Fruit fly (Drosophila melanogaster) whole organism, prepupa: Measurements from ENCODE around the gene CCHa2.

Source experiments
- CG10669 ChIP-seq: fragments of 200-800 bp; sonication (Bioruptor generic); optimal IDR thresholded peaks from 3 replicates; lab custom pipeline; 2018; ENCODE audit warnings: missing biosample characterization, mild to moderate bottlenecking, missing genetic modification characterization, moderate library complexity
- CG16779 ChIP-seq: fragments of 200-800 bp; sonication (Bioruptor generic); optimal IDR thresholded peaks from 3 replicates; lab custom pipeline; 2017; ENCODE audit warnings: missing biosample characterization, mild to moderate bottlenecking, missing genetic modification characterization
- CG3919 ChIP-seq: fragments of 200-800 bp; sonication (Bioruptor generic); optimal IDR thresholded peaks from 3 replicates; lab custom pipeline; 2016; ENCODE audit warnings: missing biosample characterization, missing genetic modification characterization
- CG6854 ChIP-seq: fragments of 200-800 bp; sonication (Bioruptor generic); optimal IDR thresholded peaks from 2 replicates; lab custom pipeline; 2017; ENCODE audit warnings: missing biosample characterization, mild to moderate bottlenecking, missing genetic modification characterization
- Ets96B ChIP-seq: fragments of 200-800 bp; optimal IDR thresholded peaks from 2 replicates; lab custom pipeline; 2019; ENCODE audit warnings: missing biosample characterization, mild to moderate bottlenecking, missing genetic modification characterization, moderate library complexity
- Hr39 ChIP-seq: fragments of 200-800 bp; sonication (Bioruptor generic); optimal IDR thresholded peaks from 2 replicates; lab custom pipeline; 2016; ENCODE audit warnings: missing biosample characterization, missing genetic modification characterization
- OdsH ChIP-seq: fragments of 200-800 bp; sonication (Bioruptor generic); optimal IDR thresholded peaks from 3 replicates; lab custom pipeline; 2016; ENCODE audit warnings: missing biosample characterization, missing genetic modification characterization
- net ChIP-seq: fragments of 200-800 bp; sonication (Bioruptor generic); optimal IDR thresholded peaks from 3 replicates; lab custom pipeline; 2016; ENCODE audit warnings: missing biosample characterization, missing genetic modification characterization
- ss ChIP-seq, 2 experiments: fragments of 200-800 bp; sonication (Bioruptor generic); optimal IDR thresholded peaks; 2 replicates in 1 of 2; 3 replicates in 1 of 2; lab custom pipeline; 2017 to 2018; ENCODE audit warnings: mild to moderate bottlenecking in 2 of 2, missing biosample characterization in 2 of 2, missing genetic modification characterization in 2 of 2, moderate library complexity in 1 of 2

- no peak for TF ChIP-seq CG16779 (tag; lab: Kevin White, UChicago)
- no peak for TF ChIP-seq net (GFP tag; lab: Kevin White, UChicago)
- TF ChIP-seq Hr39 (GFP tag; lab: Kevin White, UChicago): no peak
- no peak for TF ChIP-seq Ets96B (tag; lab: Kevin White, UChicago)
- no peak for TF ChIP-seq CG3919 (GFP tag; lab: Kevin White, UChicago)
- no peak for TF ChIP-seq CG10669 (GFP tag; lab: Kevin White, UChicago)
- no peak for TF ChIP-seq OdsH (GFP tag; lab: Kevin White, UChicago)
- TF ChIP-seq CG6854 (GFP tag; lab: Kevin White, UChicago): no peak
- TF ChIP-seq ss (GFP tag; optimal IDR thresholded peaks at IDR 0.05; lab: Kevin White, UChicago): no peak
Observed at dm6 chr3R:13422178-13422577, 27.2 kb upstream of the CCHa2 start.
